Worm (Caenorhabditis elegans) whole organism, L3 larva: ENCODE data around the gene tmem-231.

Experiments used
- aly-2 ChIP-seq: fragments of 150-350 bp; optimal IDR thresholded peaks from 2 replicates; lab custom pipeline; 2014; ENCODE audit warnings: missing biosample characterization, missing genetic modification characterization
- ama-1 ChIP-seq: fragments of 150-350 bp; optimal IDR thresholded peaks from 2 replicates; lab custom pipeline; 2018
- ceh-16 ChIP-seq: sonication (generic microtip); optimal IDR thresholded peaks from 2 replicates; lab custom pipeline; 2017; ENCODE audit warnings: missing biosample characterization, missing genetic modification characterization
- ceh-28 ChIP-seq: fragments of 150-350 bp; optimal IDR thresholded peaks from 2 replicates; lab custom pipeline; 2014; ENCODE audit warnings: missing biosample characterization, missing genetic modification reagents, missing genetic modification characterization
- ceh-9 ChIP-seq: sonication (generic microtip); optimal IDR thresholded peaks from 2 replicates; lab custom pipeline; 2018; ENCODE audit warnings: missing biosample characterization, missing genetic modification characterization
- daf-12 ChIP-seq: fragments of 150-350 bp; optimal IDR thresholded peaks from 2 replicates; lab custom pipeline; 2014; ENCODE audit warnings: missing biosample characterization, missing genetic modification reagents, missing genetic modification characterization
- egl-27 ChIP-seq: sonication (generic microtip); optimal IDR thresholded peaks from 4 replicates; lab custom pipeline; 2017; ENCODE audit warnings: missing biosample characterization, missing genetic modification reagents, missing genetic modification characterization
- egl-5 ChIP-seq: fragments of 150-350 bp; optimal IDR thresholded peaks from 2 replicates; lab custom pipeline; 2017; ENCODE audit warnings: missing biosample characterization, missing genetic modification reagents, missing genetic modification characterization, inconsistent platforms
- elt-1 ChIP-seq: fragments of 150-350 bp; optimal IDR thresholded peaks from 2 replicates; lab custom pipeline; 2014; ENCODE audit warnings: missing biosample characterization, missing genetic modification characterization
- elt-2 ChIP-seq: sonication (generic microtip); optimal IDR thresholded peaks from 2 replicates; lab custom pipeline; 2016; ENCODE audit warnings: missing genetic modification reagents, mild to moderate bottlenecking, missing genetic modification characterization, missing compliant biosample characterization
- elt-3 ChIP-seq, 3 experiments: fragments of 150-350 bp in 1 of 3; sonication (generic microtip) in 2 of 3; optimal IDR thresholded peaks; 2 replicates in 2 of 3; 4 replicates in 1 of 3; lab custom pipeline; 2014 to 2017; ENCODE audit warnings: missing biosample characterization in 3 of 3, missing genetic modification characterization in 3 of 3
- eor-1 ChIP-seq, 2 experiments: fragments of 150-350 bp; optimal IDR thresholded peaks; 2 replicates each; lab custom pipeline; 2014 to 2018; ENCODE audit warnings: missing biosample characterization in 2 of 2, missing genetic modification characterization in 2 of 2
- fkh-2 ChIP-seq: fragments of 150-350 bp; optimal IDR thresholded peaks from 2 replicates; lab custom pipeline; 2014; ENCODE audit warnings: missing biosample characterization, missing genetic modification reagents, missing genetic modification characterization
- fos-1 ChIP-seq: fragments of 150-350 bp; optimal IDR thresholded peaks from 2 replicates; lab custom pipeline; 2014; ENCODE audit warnings: missing biosample characterization, missing genetic modification characterization
- hmg-11 ChIP-seq: sonication (generic microtip); optimal IDR thresholded peaks from 2 replicates; lab custom pipeline; 2016; ENCODE audit warnings: missing genetic modification characterization, missing compliant biosample characterization
- jun-1 ChIP-seq: fragments of 150-350 bp; optimal IDR thresholded peaks from 2 replicates; lab custom pipeline; 2014; ENCODE audit warnings: missing biosample characterization, missing genetic modification reagents, missing genetic modification characterization
- lin-39 ChIP-seq: fragments of 150-350 bp; optimal IDR thresholded peaks from 2 replicates; lab custom pipeline; 2018; ENCODE audit warnings: missing biosample characterization, missing genetic modification reagents, missing genetic modification characterization
- lsy-12 ChIP-seq: sonication (generic microtip); optimal IDR thresholded peaks from 2 replicates; lab custom pipeline; 2016; ENCODE audit warnings: mild to moderate bottlenecking, missing genetic modification characterization, missing compliant biosample characterization
- mdl-1 ChIP-seq: fragments of 150-350 bp; optimal IDR thresholded peaks from 2 replicates; lab custom pipeline; 2014; ENCODE audit warnings: missing biosample characterization, missing genetic modification characterization
- mml-1 ChIP-seq: fragments of 150-350 bp; sonication (generic microtip); optimal IDR thresholded peaks from 3 replicates; lab custom pipeline; 2014; ENCODE audit warnings: missing biosample characterization, missing genetic modification characterization
- nfya-1 ChIP-seq: sonication (generic microtip); optimal IDR thresholded peaks from 2 replicates; lab custom pipeline; 2017; ENCODE audit warnings: missing genetic modification characterization, mild to moderate bottlenecking, missing compliant biosample characterization, antibody characterized with exemption, moderate library complexity; ENCODE audit not compliant: insufficient read depth
- nhr-12 ChIP-seq: fragments of 150-350 bp; optimal IDR thresholded peaks from 2 replicates; lab custom pipeline; 2014; ENCODE audit warnings: missing biosample characterization, missing genetic modification characterization
- nhr-23 ChIP-seq: fragments of 150-350 bp; optimal IDR thresholded peaks from 2 replicates; lab custom pipeline; 2014; ENCODE audit warnings: missing biosample characterization, missing genetic modification reagents, missing genetic modification characterization
- nhr-237 ChIP-seq: fragments of 150-350 bp; optimal IDR thresholded peaks from 2 replicates; lab custom pipeline; 2014; ENCODE audit warnings: missing biosample characterization, missing genetic modification characterization
- nhr-28 ChIP-seq: fragments of 150-350 bp; optimal IDR thresholded peaks from 2 replicates; lab custom pipeline; 2014; ENCODE audit warnings: missing biosample characterization, missing genetic modification characterization
- nhr-43 ChIP-seq: sonication (generic microtip); optimal IDR thresholded peaks from 2 replicates; lab custom pipeline; 2016; ENCODE audit warnings: mild to moderate bottlenecking, missing genetic modification characterization, missing compliant biosample characterization; ENCODE audit not compliant: poor library complexity, severe bottlenecking
- nhr-67 ChIP-seq: fragments of 150-350 bp; optimal IDR thresholded peaks from 2 replicates; lab custom pipeline; 2014; ENCODE audit warnings: missing biosample characterization, missing genetic modification characterization
- nhr-76 ChIP-seq: fragments of 150-350 bp; sonication (generic microtip); optimal IDR thresholded peaks from 5 replicates; lab custom pipeline; 2014; ENCODE audit warnings: missing biosample characterization, missing genetic modification characterization
- pha-4 ChIP-seq: fragments of 150-350 bp; optimal IDR thresholded peaks from 2 replicates; lab custom pipeline; 2014; ENCODE audit warnings: missing biosample characterization, missing genetic modification reagents, missing genetic modification characterization
- pqm-1 ChIP-seq: fragments of 150-350 bp; optimal IDR thresholded peaks from 2 replicates; lab custom pipeline; 2017; ENCODE audit warnings: missing biosample characterization, missing genetic modification characterization, inconsistent platforms
- sea-2 ChIP-seq: fragments of 150-350 bp; sonication (generic microtip); optimal IDR thresholded peaks from 4 replicates; lab custom pipeline; 2014; ENCODE audit warnings: missing biosample characterization, missing genetic modification reagents, missing genetic modification characterization
- snpc-4 ChIP-seq: fragments of 150-350 bp; optimal IDR thresholded peaks from 2 replicates; lab custom pipeline; 2014; ENCODE audit warnings: missing biosample characterization, missing genetic modification characterization
- tbx-2 ChIP-seq: sonication (generic microtip); optimal IDR thresholded peaks from 2 replicates; lab custom pipeline; 2016; ENCODE audit warnings: mild to moderate bottlenecking, missing genetic modification characterization, missing compliant biosample characterization
- unc-39 ChIP-seq: sonication (generic microtip); optimal IDR thresholded peaks from 4 replicates; lab custom pipeline; 2017; ENCODE audit warnings: missing biosample characterization, missing genetic modification characterization
- unc-62 ChIP-seq: fragments of 150-350 bp; sonication (generic microtip); optimal IDR thresholded peaks from 4 replicates; lab custom pipeline; 2014; ENCODE audit warnings: missing biosample characterization, missing genetic modification reagents, missing genetic modification characterization
- ztf-11 ChIP-seq: fragments of 150-350 bp; optimal IDR thresholded peaks from 2 replicates; lab custom pipeline; 2014; ENCODE audit warnings: missing biosample characterization, missing genetic modification characterization
- ztf-4 ChIP-seq: fragments of 150-350 bp; optimal IDR thresholded peaks from 2 replicates; lab custom pipeline; 2014; ENCODE audit warnings: missing biosample characterization, missing genetic modification characterization

Gene tmem-231

ce11 chrIV:8426537-8426936 lies at the start of gene tmem-231, which contains the start of gene T26A8.3:
Gene tmem-231, plus strand, starts transcription at chrIV:8426785.
Gene T26A8.3, minus strand, starts transcription at chrIV:8426637.
- no peak for TF ChIP-seq ceh-16 (tag; lab: Kevin White, UChicago)
- no peak for TF ChIP-seq aly-2
- TF ChIP-seq nhr-67 (tag; lab: Kevin White, UChicago): no peak
- no peak for TF ChIP-seq ceh-9 (tag; lab: Kevin White, UChicago)
- no peak for TF ChIP-seq nhr-28 (tag; lab: Kevin White, UChicago)
- no peak for TF ChIP-seq jun-1
- no peak for TF ChIP-seq elt-2 (tag; lab: Kevin White, UChicago)
- TF ChIP-seq hmg-11 (tag; lab: Kevin White, UChicago): no peak
- TF ChIP-seq elt-3 (tag; optimal IDR thresholded peaks at IDR 0.05; lab: Kevin White, UChicago): no peak
- TF ChIP-seq ztf-11 (tag; lab: Kevin White, UChicago): no peak
- no peak for TF ChIP-seq nfya-1 (tag; lab: Kevin White, UChicago)
- TF ChIP-seq lin-39 (tag; lab: Kevin White, UChicago): no peak
- TF ChIP-seq eor-1 (tag; optimal IDR thresholded peaks at IDR 0.05; lab: Kevin White, UChicago): no peak
- no peak for TF ChIP-seq mdl-1 (tag; lab: Kevin White, UChicago)
- TF ChIP-seq elt-1 (tag; lab: Kevin White, UChicago): no peak
- no peak for TF ChIP-seq nhr-43 (tag; lab: Kevin White, UChicago)
- no peak for TF ChIP-seq tbx-2 (tag; lab: Kevin White, UChicago)

- TF ChIP-seq pha-4 (tag; lab: Kevin White, UChicago) (peak; percentile 55), unc-62 (GFP tag; lab: Kevin White, UChicago) (no peak), ztf-4 (tag; lab: Kevin White, UChicago) (no peak), jun-1 (no peak), ceh-28 (tag; lab: Kevin White, UChicago) (no peak), pqm-1 (tag; lab: Kevin White, UChicago) (no peak), mdl-1 (tag; lab: Kevin White, UChicago) (no peak), aly-2 (no peak), egl-27 (tag; lab: Kevin White, UChicago) (no peak), daf-12 (tag; lab: Kevin White, UChicago) (no peak), nfya-1 (tag; lab: Kevin White, UChicago) (peak; percentile 44), ztf-11 (tag; lab: Kevin White, UChicago) (no peak)
Measured at ce11 chrIV:8376923-8377322, 49.7 kb upstream of the tmem-231 start.

ce11 chrIV:8377501-8377900 lies 49.1 kb upstream of the tmem-231 start, which contains the start of gene D2096.7:
Gene D2096.7, minus strand, starts transcription at chrIV:8377630.
- no peak for TF ChIP-seq mml-1 (tag; lab: Kevin White, UChicago)
- peak; percentile 6 for TF ChIP-seq lsy-12 (tag; lab: Kevin White, UChicago)
- no peak for TF ChIP-seq jun-1
- no peak for TF ChIP-seq nhr-12 (tag; lab: Kevin White, UChicago)
- no peak for TF ChIP-seq fkh-2 (tag; lab: Kevin White, UChicago)
- TF ChIP-seq nhr-76 (tag; lab: Kevin White, UChicago): no peak
- no peak for TF ChIP-seq nhr-23
- peak; percentile 77 for TF ChIP-seq ama-1 (lab: Kevin White, UChicago)
- TF ChIP-seq nhr-237 (tag; lab: Kevin White, UChicago): no peak
- TF ChIP-seq nhr-43 (tag; lab: Kevin White, UChicago): peak; percentile 31
- TF ChIP-seq elt-2 (tag; lab: Kevin White, UChicago): peak; percentile 2
- TF ChIP-seq mdl-1 (tag; lab: Kevin White, UChicago): no peak
- peak; percentile 47 for TF ChIP-seq ztf-4 (tag; lab: Kevin White, UChicago)
- TF ChIP-seq sea-2 (GFP tag; lab: Kevin White, UChicago): no peak
- TF ChIP-seq nhr-67 (tag; lab: Kevin White, UChicago): no peak
- no peak for TF ChIP-seq ceh-28 (tag; lab: Kevin White, UChicago)
- TF ChIP-seq unc-39 (tag; lab: Kevin White, UChicago): no peak
- no peak for TF ChIP-seq nfya-1 (tag; lab: Kevin White, UChicago)
- no peak for TF ChIP-seq snpc-4
- no peak for TF ChIP-seq fos-1
- TF ChIP-seq egl-5 (tag; lab: Kevin White, UChicago): no peak
- TF ChIP-seq egl-27 (tag; lab: Kevin White, UChicago): no peak
- TF ChIP-seq ztf-11 (tag; lab: Kevin White, UChicago): no peak
